Fruit fly (Drosophila melanogaster): ENCODE results near the gene Miro.

Miro gene

dm6 chr3R:24025715-24026467 is 12.8 kb downstream of the Miro start (continued):
- TF ChIP-seq TFAM (GFP tag; optimal IDR thresholded peaks at IDR 0.05), result no peak
- TF ChIP-seq unpg (GFP tag; optimal IDR thresholded peaks at IDR 0.05), result peak; percentile 5
- no peak for TF ChIP-seq kni (GFP tag; optimal IDR thresholded peaks at IDR 0.05)
- TF ChIP-seq odd (GFP tag; optimal IDR thresholded peaks at IDR 0.05), result no peak
- TF ChIP-seq CG7372 (GFP tag; IDR thresholded peaks at IDR 0.05), result no peak
- no peak for TF ChIP-seq ERR (GFP tag; optimal IDR thresholded peaks at IDR 0.05)
- TF ChIP-seq zen (tag; optimal IDR thresholded peaks at IDR 0.05), result no peak
- peak; percentile 62 for TF ChIP-seq CG2678 (tag; optimal IDR thresholded peaks at IDR 0.05)
- TF ChIP-seq zfh1 (GFP tag; IDR thresholded peaks at IDR 0.05), result no peak
- TF ChIP-seq sens (GFP tag), result peak; percentile 83
- peak; percentile 54 for TF ChIP-seq grau (tag; optimal IDR thresholded peaks at IDR 0.05)
- peak; percentile 38 for TF ChIP-seq CG2120 (GFP tag; optimal IDR thresholded peaks at IDR 0.05)
- TF ChIP-seq Awh (GFP tag; IDR thresholded peaks at IDR 0.05), result peak; percentile 41; the same call in 1 of the 2 replicates
- TF ChIP-seq CG12391 (tag; optimal IDR thresholded peaks at IDR 0.05), result peak; percentile 58
- peak; percentile 30 to 35 for TF ChIP-seq dpn (GFP tag; optimal IDR thresholded peaks at IDR 0.05)
- 0 out of 2 replicates have a peak, but pooled peaks have one; percentile 21 for TF ChIP-seq E2f2 (GFP tag; IDR thresholded peaks at IDR 0.05)
- TF ChIP-seq Hsf (GFP tag; optimal IDR thresholded peaks at IDR 0.05), result peak; percentile 13
- TF ChIP-seq ara (GFP tag; IDR thresholded peaks at IDR 0.05), result 0 out of 2 replicates have a peak, but pooled peaks have one; percentile 27
- TF ChIP-seq Ada2b (GFP tag; IDR thresholded peaks at IDR 0.05), result peak; percentile 43; the same call in 1 of the 2 replicates
- TF ChIP-seq z (GFP tag; IDR thresholded peaks at IDR 0.05), result no peak
- TF ChIP-seq so (GFP tag; IDR thresholded peaks at IDR 0.05), result no peak; the same call in 2 of the 3 replicates
- TF ChIP-seq tgo (GFP tag; IDR thresholded peaks at IDR 0.05), result peak; percentile 54
- no peak for TF ChIP-seq Six4 (GFP tag; optimal IDR thresholded peaks at IDR 0.05)
- peak; percentile 35 for TF ChIP-seq CG4424 (GFP tag; optimal IDR thresholded peaks at IDR 0.05)
- peak; percentile 13 for TF ChIP-seq CG12219 (GFP tag; optimal IDR thresholded peaks at IDR 0.05)
- TF ChIP-seq trh (GFP tag; optimal IDR thresholded peaks at IDR 0.05), result no peak
- peak; percentile 28 for TF ChIP-seq CG15269 (tag; optimal IDR thresholded peaks at IDR 0.05)
- TF ChIP-seq CG30403 (GFP tag; optimal IDR thresholded peaks at IDR 0.05), result peak; percentile 27
- no peak for TF ChIP-seq grn (GFP tag; optimal IDR thresholded peaks at IDR 0.05)
- peak; percentile 17 for TF ChIP-seq NK7.1 (GFP tag; optimal IDR thresholded peaks at IDR 0.05)
- TF ChIP-seq CG32772 (GFP tag; IDR thresholded peaks at IDR 0.05), result peak; percentile 38; the same call in 1 of the 2 replicates
- TF ChIP-seq CG8765 (GFP tag; IDR thresholded peaks at IDR 0.05), result no peak
- TF ChIP-seq esg (GFP tag; conservative IDR thresholded peaks at IDR 0.05), result peak; percentile 38; the same call in 1 of the 2 replicates
- 0 out of 2 replicates have a peak, but pooled peaks have one; percentile 14 for TF ChIP-seq HLH3B (GFP tag; IDR thresholded peaks at IDR 0.05)
- no peak for TF ChIP-seq twi (tag; optimal IDR thresholded peaks at IDR 0.05)
- TF ChIP-seq CG16863 (GFP tag; optimal IDR thresholded peaks at IDR 0.05), result peak; percentile 44
- no peak for TF ChIP-seq Sry-β (GFP tag; optimal IDR thresholded peaks at IDR 0.05)
- TF ChIP-seq prd (optimal IDR thresholded peaks at IDR 0.05), result no peak
- peak; percentile 49; the same call in 2 of the 3 replicates for TF ChIP-seq prd (GFP tag; IDR thresholded peaks at IDR 0.05)
- no peak for TF ChIP-seq pfk (GFP tag; optimal IDR thresholded peaks at IDR 0.05)
- TF ChIP-seq slou (GFP tag; optimal IDR thresholded peaks at IDR 0.05), result no peak
- TF ChIP-seq CG12769 (tag; optimal IDR thresholded peaks at IDR 0.05), result peak; percentile 36
- no peak for TF ChIP-seq CG6854 (GFP tag; optimal IDR thresholded peaks at IDR 0.05)
- no peak for TF ChIP-seq toy (GFP tag; IDR thresholded peaks at IDR 0.05)
- TF ChIP-seq nmo (GFP tag; optimal IDR thresholded peaks at IDR 0.05), result peak; percentile 47
- no peak for TF ChIP-seq luna (GFP tag; optimal IDR thresholded peaks at IDR 0.05)
- TF ChIP-seq CG31365 (tag; optimal IDR thresholded peaks at IDR 0.05), result no peak
- TF ChIP-seq Hr51 (GFP tag; optimal IDR thresholded peaks at IDR 0.05), result peak in 1 of 2 experiments; percentile 62
- TF ChIP-seq amos (GFP tag; IDR thresholded peaks at IDR 0.05; ENCODE audit: partially characterized antibody), result no peak
- 0 out of 2 replicates have a peak, but pooled peaks have one; percentile 15 for TF ChIP-seq CG11696 (GFP tag; IDR thresholded peaks at IDR 0.05)

Data from whole organism, embryonic.